Worm (Caenorhabditis elegans) whole organism, midembryonic: Measurements from ENCODE around the gene T11F8.12.

Experiments used
- T22C8.4 ChIP-seq: fragments of 200-800 bp; sonication (Bioruptor generic); IDR thresholded peaks from 2 replicates; pipeline ENCODE4 v1.3.6; 2022; ENCODE audit warnings: missing genetic modification characterization, missing compliant biosample characterization
- flt-1 ChIP-seq: fragments of 200-800 bp; sonication (Bioruptor generic); IDR thresholded peaks from 2 replicates; pipeline ENCODE4 v1.3.6; 2022; ENCODE audit warnings: missing genetic modification characterization, missing compliant biosample characterization
- med-1 ChIP-seq: sonication (generic microtip); optimal IDR thresholded peaks from 2 replicates; lab custom pipeline; 2017; ENCODE audit warnings: missing genetic modification characterization, mild to moderate bottlenecking, missing compliant biosample characterization, antibody characterized with exemption, missing genetic modification reagents; ENCODE audit not compliant: insufficient read depth
- ztf-23 ChIP-seq: fragments of 200-800 bp; sonication (Bioruptor generic); IDR thresholded peaks from 2 replicates; pipeline ENCODE4 v1.3.6; 2022; ENCODE audit warnings: missing genetic modification reagents, missing genetic modification characterization, missing compliant biosample characterization

DNA sequence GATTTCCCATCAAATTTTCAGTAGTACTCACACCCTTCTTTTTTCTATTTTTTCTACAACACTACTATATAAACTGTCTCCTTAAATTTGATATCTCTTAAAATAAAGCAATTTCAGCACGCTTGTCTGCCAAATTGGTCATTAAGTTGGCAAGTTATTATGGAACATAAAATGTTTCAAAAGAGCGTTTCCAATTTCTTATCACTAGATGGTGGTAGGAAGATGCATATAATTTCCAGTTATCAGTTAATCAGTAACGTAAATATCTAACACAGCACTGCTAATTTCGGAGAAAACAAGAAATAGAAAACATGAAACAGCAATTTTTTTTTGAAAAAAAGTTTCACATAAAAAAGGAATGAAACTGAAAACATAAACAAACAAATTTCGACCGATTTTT is 48.8 kb upstream of the T11F8.12 start:
- no peak for TF ChIP-seq flt-1 (GFP tag; lab: Robert Waterston, UW)
- no peak for TF ChIP-seq ztf-23 (GFP tag; lab: Robert Waterston, UW)
- no peak for TF ChIP-seq med-1 (GFP tag; lab: Kevin White, UChicago)
- TF ChIP-seq T22C8.4 (GFP tag; lab: Robert Waterston, UW) = no peak
